Worm (Caenorhabditis elegans) whole organism, late embryonic: ENCODE results near the gene mpst-3.

Source experiments
- F13H6.1 ChIP-seq: sonication (generic microtip); optimal IDR thresholded peaks from 2 replicates; lab custom pipeline; 2016; ENCODE audit warnings: missing genetic modification characterization, missing compliant biosample characterization
- K09A11.1 ChIP-seq: sonication (generic microtip); optimal IDR thresholded peaks from 2 replicates; lab custom pipeline; 2017; ENCODE audit warnings: antibody characterized with exemption, mild to moderate bottlenecking, missing genetic modification characterization, missing compliant biosample characterization; ENCODE audit not compliant: insufficient read depth
- Y22D7AL.16 ChIP-seq: sonication (generic microtip); optimal IDR thresholded peaks from 2 replicates; lab custom pipeline; 2016; ENCODE audit warnings: missing genetic modification characterization, missing compliant biosample characterization
- ceh-14 ChIP-seq: sonication (generic microtip); optimal IDR thresholded peaks from 2 replicates; lab custom pipeline; 2016; ENCODE audit warnings: missing genotype, missing genetic modification characterization, missing compliant biosample characterization
- ceh-19 ChIP-seq: fragments of 200-800 bp; sonication (Bioruptor generic); optimal IDR thresholded peaks from 2 replicates; lab custom pipeline; 2018; ENCODE audit warnings: mild to moderate bottlenecking, missing genetic modification characterization, missing compliant biosample characterization
- ceh-22 ChIP-seq: sonication (generic microtip); optimal IDR thresholded peaks from 2 replicates; lab custom pipeline; 2017; ENCODE audit warnings: missing biosample characterization, missing genetic modification characterization
- ceh-31 ChIP-seq: sonication (generic microtip); optimal IDR thresholded peaks from 2 replicates; lab custom pipeline; 2016; ENCODE audit warnings: missing genetic modification characterization, missing compliant biosample characterization
- ceh-6 ChIP-seq: fragments of 200-800 bp; sonication (Bioruptor generic); optimal IDR thresholded peaks from 2 replicates; lab custom pipeline; 2018; ENCODE audit warnings: mild to moderate bottlenecking, missing genetic modification characterization, missing compliant biosample characterization
- ceh-9 ChIP-seq: sonication (generic microtip); optimal IDR thresholded peaks from 2 replicates; lab custom pipeline; 2016; ENCODE audit warnings: mild to moderate bottlenecking, missing genetic modification characterization, inconsistent platforms, missing compliant biosample characterization
- che-1 ChIP-seq: sonication (generic microtip); optimal IDR thresholded peaks from 2 replicates; lab custom pipeline; 2016; ENCODE audit warnings: mild to moderate bottlenecking, missing genetic modification characterization, missing compliant biosample characterization
- dve-1 ChIP-seq: sonication (generic microtip); optimal IDR thresholded peaks from 2 replicates; lab custom pipeline; 2017; ENCODE audit warnings: antibody characterized with exemption, mild to moderate bottlenecking, missing genetic modification characterization, missing compliant biosample characterization
- elt-2 ChIP-seq: sonication (generic microtip); optimal IDR thresholded peaks from 2 replicates; lab custom pipeline; 2016; ENCODE audit warnings: missing genetic modification reagents, missing genetic modification characterization, missing compliant biosample characterization
- elt-4 ChIP-seq: sonication (generic microtip); optimal IDR thresholded peaks from 2 replicates; lab custom pipeline; 2016; ENCODE audit warnings: missing genetic modification characterization, missing compliant biosample characterization
- ets-4 ChIP-seq: sonication (generic microtip); optimal IDR thresholded peaks from 2 replicates; lab custom pipeline; 2016; ENCODE audit warnings: missing genetic modification characterization, missing compliant biosample characterization
- eyg-1 ChIP-seq: sonication (generic microtip); optimal IDR thresholded peaks from 2 replicates; lab custom pipeline; 2016; ENCODE audit warnings: missing genotype, missing genetic modification characterization, missing compliant biosample characterization
- fkh-6 ChIP-seq: sonication (generic microtip); optimal IDR thresholded peaks from 2 replicates; lab custom pipeline; 2016; ENCODE audit warnings: missing genetic modification characterization, missing compliant biosample characterization
- gmeb-2 ChIP-seq: sonication (generic microtip); optimal IDR thresholded peaks from 2 replicates; lab custom pipeline; 2016; ENCODE audit warnings: missing genetic modification characterization, inconsistent platforms, missing compliant biosample characterization
- hlh-13 ChIP-seq: fragments of 200-800 bp; sonication (Bioruptor generic); optimal IDR thresholded peaks from 2 replicates; lab custom pipeline; 2018; ENCODE audit warnings: mild to moderate bottlenecking, missing genetic modification characterization, missing compliant biosample characterization
- hlh-8 ChIP-seq: sonication (generic microtip); optimal IDR thresholded peaks from 2 replicates; lab custom pipeline; 2016; ENCODE audit warnings: missing genotype, missing genetic modification characterization, missing compliant biosample characterization
- odd-2 ChIP-seq: sonication (generic microtip); optimal IDR thresholded peaks from 2 replicates; lab custom pipeline; 2017; ENCODE audit warnings: antibody characterized with exemption, mild to moderate bottlenecking, missing genetic modification characterization, missing compliant biosample characterization
- ref-2 ChIP-seq: sonication (generic microtip); optimal IDR thresholded peaks from 2 replicates; lab custom pipeline; 2016; ENCODE audit warnings: missing genetic modification characterization, missing compliant biosample characterization
- sdc-2 ChIP-seq: sonication (generic microtip); optimal IDR thresholded peaks from 2 replicates; lab custom pipeline; 2016; ENCODE audit warnings: missing genotype, missing genetic modification characterization, missing compliant biosample characterization
- syd-9 ChIP-seq: sonication (generic microtip); optimal IDR thresholded peaks from 2 replicates; lab custom pipeline; 2016; ENCODE audit warnings: mild to moderate bottlenecking, missing genetic modification characterization, moderate library complexity, missing compliant biosample characterization
- tbx-7 ChIP-seq: sonication (generic microtip); optimal IDR thresholded peaks from 2 replicates; lab custom pipeline; 2016; ENCODE audit warnings: missing genotype, missing genetic modification characterization, missing compliant biosample characterization
- ttx-3 ChIP-seq: sonication (generic microtip); optimal IDR thresholded peaks from 2 replicates; lab custom pipeline; 2016; ENCODE audit warnings: missing genetic modification reagents, missing genetic modification characterization, missing compliant biosample characterization
- unc-86 ChIP-seq: sonication (generic microtip); optimal IDR thresholded peaks from 2 replicates; lab custom pipeline; 2016; ENCODE audit warnings: missing genetic modification characterization, missing compliant biosample characterization

Gene mpst-3

ce11 chrV:14945697-14946096 is 50.2 kb downstream of the mpst-3 start, which contains the start of gene C30G7.3:
Gene C30G7.3 (minus strand): TSS chrV:14945704.
- TF ChIP-seq che-1 = no peak
- TF ChIP-seq, all 69 proteins: peak for 0

- no peak for TF ChIP-seq elt-2 (tag; lab: Kevin White, UChicago)
- TF ChIP-seq eyg-1 = no peak
- no peak for TF ChIP-seq ceh-31
- no peak for TF ChIP-seq ceh-19
- TF ChIP-seq ets-4 (tag; lab: Kevin White, UChicago) = no peak
- no peak for TF ChIP-seq syd-9
- no peak for TF ChIP-seq hlh-13 (GFP tag; lab: Kevin White, UChicago)
- no peak for TF ChIP-seq sdc-2
- TF ChIP-seq ceh-9 (tag; lab: Kevin White, UChicago) = no peak
- no peak for TF ChIP-seq ref-2 (tag; lab: Kevin White, UChicago)
- no peak for TF ChIP-seq ceh-22 (tag; lab: Kevin White, UChicago)
- no peak for TF ChIP-seq ttx-3 (tag; lab: Kevin White, UChicago)
- TF ChIP-seq gmeb-2 = no peak
Measured at ce11 chrV:14947022-14947421, 51.6 kb downstream of the mpst-3 start, which contains the start of gene C30G7.4. Gene C30G7.4 (minus strand): TSS chrV:14947122.

ce11 chrV:14948566-14948965 is 53.1 kb downstream of the mpst-3 start:
- TF ChIP-seq unc-86 (tag; lab: Kevin White, UChicago) (no peak), odd-2 (tag; lab: Kevin White, UChicago) (no peak), hlh-8 (tag; lab: Kevin White, UChicago) (no peak), hlh-13 (GFP tag; lab: Kevin White, UChicago) (no peak), fkh-6 (tag; lab: Kevin White, UChicago) (no peak), Y22D7AL.16 (no peak), ceh-22 (tag; lab: Kevin White, UChicago) (no peak), gmeb-2 (no peak), ceh-6 (GFP tag; lab: Kevin White, UChicago) (no peak), F13H6.1 (tag; lab: Kevin White, UChicago) (no peak), tbx-7 (tag; lab: Kevin White, UChicago) (no peak), ref-2 (tag; lab: Kevin White, UChicago) (no peak), syd-9 (no peak), sdc-2 (no peak), elt-4 (no peak), K09A11.1 (tag; lab: Kevin White, UChicago) (no peak), ceh-14 (tag; lab: Kevin White, UChicago) (no peak), dve-1 (tag; lab: Kevin White, UChicago) (no peak)
